Fruit fly (Drosophila melanogaster) whole organism, prepupa: ENCODE results near the gene CG17612.

Experiments
- Blimp-1 ChIP-seq: fragments of 200-800 bp; sonication (Bioruptor generic); optimal IDR thresholded peaks from 3 replicates; lab custom pipeline; 2017; ENCODE audit warnings: missing biosample characterization, missing genetic modification characterization, mild to moderate bottlenecking, moderate library complexity, missing genetic modification reagents
- CG11762 ChIP-seq: fragments of 200-800 bp; sonication (Bioruptor generic); optimal IDR thresholded peaks from 3 replicates; lab custom pipeline; 2016; ENCODE audit warnings: missing biosample characterization, missing genetic modification characterization; ENCODE audit not compliant: insufficient read depth
- CG11902 ChIP-seq: fragments of 200-800 bp; sonication (Bioruptor generic); optimal IDR thresholded peaks from 3 replicates; lab custom pipeline; 2016; ENCODE audit warnings: missing biosample characterization, missing genetic modification characterization
- CG1621 ChIP-seq: fragments of 200-800 bp; sonication (Bioruptor generic); optimal IDR thresholded peaks from 3 replicates; lab custom pipeline; 2018; ENCODE audit warnings: missing biosample characterization, mild to moderate bottlenecking, missing genetic modification characterization
- CG16779 ChIP-seq: fragments of 200-800 bp; sonication (Bioruptor generic); optimal IDR thresholded peaks from 3 replicates; lab custom pipeline; 2017; ENCODE audit warnings: missing biosample characterization, mild to moderate bottlenecking, missing genetic modification characterization
- CG3032 ChIP-seq: fragments of 200-800 bp; optimal IDR thresholded peaks from 2 replicates; lab custom pipeline; 2019; ENCODE audit warnings: missing biosample characterization, mild to moderate bottlenecking, missing genetic modification characterization, moderate library complexity
- CG31627 ChIP-seq: fragments of 200-800 bp; sonication (Bioruptor generic); optimal IDR thresholded peaks from 3 replicates; lab custom pipeline; 2016; ENCODE audit warnings: missing biosample characterization, missing genetic modification characterization
- CG3919 ChIP-seq: fragments of 200-800 bp; sonication (Bioruptor generic); optimal IDR thresholded peaks from 3 replicates; lab custom pipeline; 2016; ENCODE audit warnings: missing biosample characterization, missing genetic modification characterization
- CG6276 ChIP-seq: fragments of 200-800 bp; sonication (Bioruptor generic); optimal IDR thresholded peaks from 2 replicates; lab custom pipeline; 2017; ENCODE audit warnings: missing biosample characterization, mild to moderate bottlenecking, missing genetic modification characterization
- CG8119 ChIP-seq: fragments of 200-800 bp; sonication (Bioruptor generic); IDR thresholded peaks from 3 replicates; pipeline ENCODE4 v1.3.6; 2022; ENCODE audit warnings: missing biosample characterization, missing genetic modification characterization
- CG8632 ChIP-seq: fragments of 200-800 bp; sonication (Bioruptor generic); optimal IDR thresholded peaks from 3 replicates; lab custom pipeline; 2016; ENCODE audit warnings: missing biosample characterization, missing genetic modification characterization
- CG9139 ChIP-seq: fragments of 200-800 bp; sonication (Bioruptor generic); optimal IDR thresholded peaks from 3 replicates; lab custom pipeline; 2017; ENCODE audit warnings: missing biosample characterization, mild to moderate bottlenecking, missing genetic modification characterization
- Eip78C ChIP-seq: fragments of 200-800 bp; sonication (Bioruptor generic); peaks from one replicate; lab custom pipeline; 2016; ENCODE audit warnings: missing biosample characterization, missing genetic modification characterization
- Eip93F ChIP-seq: fragments of 200-800 bp; sonication (Bioruptor generic); optimal IDR thresholded peaks from 2 replicates; lab custom pipeline; 2016; ENCODE audit warnings: missing biosample characterization, mild to moderate bottlenecking, missing genetic modification characterization
- Gug ChIP-seq: fragments of 200-800 bp; sonication (Bioruptor generic); IDR thresholded peaks from 2 replicates; pipeline ENCODE4 v1.3.6; 2022; ENCODE audit warnings: missing biosample characterization, missing genetic modification characterization
- Hr39 ChIP-seq: fragments of 200-800 bp; sonication (Bioruptor generic); optimal IDR thresholded peaks from 2 replicates; lab custom pipeline; 2016; ENCODE audit warnings: missing biosample characterization, missing genetic modification characterization
- Hr4 ChIP-seq: fragments of 200-800 bp; sonication (Bioruptor generic); optimal IDR thresholded peaks from 3 replicates; lab custom pipeline; 2016; ENCODE audit warnings: missing biosample characterization, missing genetic modification characterization
- Smox ChIP-seq: fragments of 200-800 bp; sonication (Bioruptor generic); optimal IDR thresholded peaks from 3 replicates; lab custom pipeline; 2016; ENCODE audit warnings: missing biosample characterization, missing genetic modification characterization
- Sox102F ChIP-seq: fragments of 200-800 bp; sonication (Bioruptor generic); optimal IDR thresholded peaks from 2 replicates; lab custom pipeline; 2016; ENCODE audit warnings: missing biosample characterization, mild to moderate bottlenecking, missing genetic modification characterization
- Sox14 ChIP-seq: fragments of 200-800 bp; sonication (Bioruptor generic); optimal IDR thresholded peaks from 3 replicates; lab custom pipeline; 2016; ENCODE audit warnings: missing biosample characterization, missing genetic modification characterization
- achi ChIP-seq: fragments of 200-800 bp; sonication (Bioruptor generic); optimal IDR thresholded peaks from 3 replicates; lab custom pipeline; 2016; ENCODE audit warnings: missing biosample characterization, missing genetic modification characterization
- acj6 ChIP-seq: fragments of 200-800 bp; sonication (Bioruptor generic); optimal IDR thresholded peaks from 3 replicates; lab custom pipeline; 2016; ENCODE audit warnings: missing biosample characterization, missing genetic modification characterization
- cyc ChIP-seq: fragments of 200-800 bp; sonication (Bioruptor generic); optimal IDR thresholded peaks from 3 replicates; lab custom pipeline; 2016; ENCODE audit warnings: missing biosample characterization, missing genetic modification characterization
- dsx ChIP-seq: fragments of 200-800 bp; optimal IDR thresholded peaks from 3 replicates; lab custom pipeline; 2019; ENCODE audit warnings: missing biosample characterization, mild to moderate bottlenecking, missing genetic modification characterization, moderate library complexity; ENCODE audit not compliant: poor library complexity, severe bottlenecking
- fd59A ChIP-seq: fragments of 200-800 bp; sonication (Bioruptor generic); optimal IDR thresholded peaks from 2 replicates; lab custom pipeline; 2017; ENCODE audit warnings: missing biosample characterization, mild to moderate bottlenecking, missing genetic modification characterization, missing genetic modification reagents
- fd85E ChIP-seq: fragments of 200-800 bp; sonication (Bioruptor generic); optimal IDR thresholded peaks from 3 replicates; lab custom pipeline; 2016; ENCODE audit warnings: missing biosample characterization, missing genetic modification characterization
- fkh ChIP-seq: fragments of 200-800 bp; sonication (Bioruptor generic); optimal IDR thresholded peaks from 3 replicates; lab custom pipeline; 2017; ENCODE audit warnings: missing biosample characterization, mild to moderate bottlenecking, missing genetic modification characterization, moderate library complexity
- lz ChIP-seq: fragments of 200-800 bp; sonication (Bioruptor generic); optimal IDR thresholded peaks from 3 replicates; lab custom pipeline; 2016; ENCODE audit warnings: missing biosample characterization, missing genetic modification characterization
- net ChIP-seq: fragments of 200-800 bp; sonication (Bioruptor generic); optimal IDR thresholded peaks from 3 replicates; lab custom pipeline; 2016; ENCODE audit warnings: missing biosample characterization, missing genetic modification characterization
- spab ChIP-seq: fragments of 200-800 bp; sonication (Bioruptor generic); optimal IDR thresholded peaks from 2 replicates; lab custom pipeline; 2017; ENCODE audit warnings: missing biosample characterization, mild to moderate bottlenecking, missing genetic modification characterization, missing genetic modification reagents
- ss ChIP-seq, 2 experiments: fragments of 200-800 bp; sonication (Bioruptor generic); optimal IDR thresholded peaks; 2 replicates in 1 of 2; 3 replicates in 1 of 2; lab custom pipeline; 2017 to 2018; ENCODE audit warnings: mild to moderate bottlenecking in 2 of 2, missing biosample characterization in 2 of 2, missing genetic modification characterization in 2 of 2, moderate library complexity in 1 of 2

Gene CG17612

dm6 chr2L:4371516-4372136 lies 10.9 kb downstream of the CG17612 start (continued):
- TF ChIP-seq fd59A (GFP tag; lab: Kevin White, UChicago), result no peak
- peak; percentile 11 for TF ChIP-seq fd85E (GFP tag; lab: Kevin White, UChicago)
- TF ChIP-seq CG11902, result peak; percentile 46
- peak; percentile 45 for TF ChIP-seq CG9139 (GFP tag; lab: Kevin White, UChicago)
- TF ChIP-seq Eip78C, result peak; percentile 94
- TF ChIP-seq CG31627 (GFP tag; lab: Kevin White, UChicago), result peak; percentile 29
- TF ChIP-seq CG8632 (GFP tag; lab: Kevin White, UChicago), result peak; percentile 67
- peak; percentile 23 for TF ChIP-seq cyc (GFP tag; lab: Kevin White, UChicago)
- TF ChIP-seq Gug, result no peak

dm6 chr2L:4370592-4370991 lies 11.9 kb downstream of the CG17612 start:
- peak; percentile 63 for TF ChIP-seq Hr39 (GFP tag; lab: Kevin White, UChicago)
- TF ChIP-seq ss (GFP tag; optimal IDR thresholded peaks at IDR 0.05; lab: Kevin White, UChicago), result peak in 1 of 2 experiments; percentile 34
- TF ChIP-seq CG6276, result no peak

dm6 chr2L:4370007-4370521 lies 12.5 kb downstream of the CG17612 start:
- TF ChIP-seq CG1621 (tag; lab: Kevin White, UChicago) (no peak), CG31627 (GFP tag; lab: Kevin White, UChicago) (no peak), Blimp-1 (GFP tag; lab: Kevin White, UChicago) (no peak), dsx (GFP tag; lab: Kevin White, UChicago) (no peak), CG11762 (GFP tag; lab: Kevin White, UChicago) (no peak), acj6 (GFP tag; lab: Kevin White, UChicago) (no peak), lz (GFP tag; lab: Kevin White, UChicago) (no peak), achi (GFP tag; lab: Kevin White, UChicago) (no peak), Hr4 (GFP tag; lab: Kevin White, UChicago) (no peak), CG3919 (no peak), Sox14 (GFP tag; lab: Kevin White, UChicago) (no peak)
- TF ChIP-seq, all 60 proteins: peak for 0

dm6 chr2L:4368553-4369268 lies 13.8 kb downstream of the CG17612 start:
- TF ChIP-seq fkh (GFP tag; lab: Kevin White, UChicago) (peak; percentile 65), Eip93F (GFP tag; lab: Kevin White, UChicago) (no peak), CG8119 (no peak)

- no peak for TF ChIP-seq CG8632 (GFP tag; lab: Kevin White, UChicago)
- TF ChIP-seq Sox102F (GFP tag; lab: Kevin White, UChicago), result no peak
- TF ChIP-seq net (GFP tag; lab: Kevin White, UChicago), result no peak
- TF ChIP-seq Hr4 (GFP tag; lab: Kevin White, UChicago), result no peak
- TF ChIP-seq CG3032 (tag; lab: Kevin White, UChicago), result no peak
- no peak for TF ChIP-seq spab (GFP tag; lab: Kevin White, UChicago)
- TF ChIP-seq Smox (GFP tag; lab: Kevin White, UChicago), result no peak
- no peak for TF ChIP-seq Hr39 (GFP tag; lab: Kevin White, UChicago)
- TF ChIP-seq Gug, result no peak
- TF ChIP-seq CG16779 (tag; lab: Kevin White, UChicago), result no peak
- TF ChIP-seq cyc (GFP tag; lab: Kevin White, UChicago), result no peak
- TF ChIP-seq CG8119, result no peak
Measured at dm6 chr2L:4366652-4367051, 15.9 kb downstream of the CG17612 start.
